Worm (Caenorhabditis elegans) whole organism, L2 larva: ENCODE measurements around the gene vem-1.

ENCODE experiments used
- F13H6.1 ChIP-seq: sonication (generic microtip); optimal IDR thresholded peaks from 2 replicates; lab custom pipeline; 2016; ENCODE audit warnings: missing genetic modification characterization, missing compliant biosample characterization
- R02D3.7 ChIP-seq: fragments of 150-350 bp; optimal IDR thresholded peaks from 2 replicates; lab custom pipeline; 2014; ENCODE audit warnings: missing biosample characterization, missing genetic modification characterization
- Y55F3AM.14 ChIP-seq: fragments of 200-800 bp; sonication (Bioruptor generic); optimal IDR thresholded peaks from 2 replicates; lab custom pipeline; 2018; ENCODE audit warnings: mild to moderate bottlenecking, missing genetic modification characterization, missing compliant biosample characterization
- aly-2 ChIP-seq: fragments of 150-350 bp; optimal IDR thresholded peaks from 2 replicates; lab custom pipeline; 2014; ENCODE audit warnings: missing biosample characterization, missing genetic modification characterization
- lin-39 ChIP-seq: fragments of 150-350 bp; optimal IDR thresholded peaks from 2 replicates; lab custom pipeline; 2014; ENCODE audit warnings: missing biosample characterization, missing genetic modification reagents, missing genetic modification characterization
- nhr-11 ChIP-seq: fragments of 150-350 bp; optimal IDR thresholded peaks from 2 replicates; lab custom pipeline; 2014; ENCODE audit warnings: missing biosample characterization, missing genetic modification characterization
- nhr-12 ChIP-seq: fragments of 150-350 bp; optimal IDR thresholded peaks from 2 replicates; lab custom pipeline; 2014; ENCODE audit warnings: missing biosample characterization, missing genetic modification characterization
- nhr-23 ChIP-seq: fragments of 150-350 bp; optimal IDR thresholded peaks from 2 replicates; lab custom pipeline; 2014; ENCODE audit warnings: missing biosample characterization, missing genetic modification reagents, missing genetic modification characterization
- nhr-25 ChIP-seq: fragments of 150-350 bp; sonication (generic microtip); optimal IDR thresholded peaks from 3 replicates; lab custom pipeline; 2014; ENCODE audit warnings: missing biosample characterization, missing genetic modification characterization
- snpc-4 ChIP-seq: fragments of 150-350 bp; optimal IDR thresholded peaks from 2 replicates; lab custom pipeline; 2014; ENCODE audit warnings: missing biosample characterization, missing genetic modification characterization
- unc-39 ChIP-seq: fragments of 150-350 bp; optimal IDR thresholded peaks from 2 replicates; lab custom pipeline; 2014; ENCODE audit warnings: missing biosample characterization, missing genetic modification characterization
- unc-62 ChIP-seq: fragments of 150-350 bp; optimal IDR thresholded peaks from 2 replicates; lab custom pipeline; 2014; ENCODE audit warnings: missing biosample characterization, missing genetic modification reagents, missing genetic modification characterization

ce11 chrX:8117827-8118317 is 29.5 kb upstream of the vem-1 start:
- TF ChIP-seq lin-39 (tag; lab: Kevin White, UChicago) (no peak), unc-62 (GFP tag; lab: Kevin White, UChicago) (no peak), F13H6.1 (tag; lab: Kevin White, UChicago) (no peak), nhr-25 (tag; lab: Kevin White, UChicago) (no peak), aly-2 (tag; lab: Kevin White, UChicago) (no peak), nhr-23 (tag; lab: Kevin White, UChicago) (no peak), nhr-12 (tag; lab: Kevin White, UChicago) (no peak), Y55F3AM.14 (GFP tag; lab: Kevin White, UChicago) (no peak), R02D3.7 (no peak), snpc-4 (tag; lab: Kevin White, UChicago) (no peak), unc-39 (no peak), nhr-11 (no peak)
